Worm (Caenorhabditis elegans): ENCODE measurements around the gene mdt-9.

ce11 chrIV:13371699-13372098, 14.5 kb upstream of the mdt-9 start, which contains the start of gene Y62E10A.6:
- TF ChIP-seq flt-1 (GFP tag; IDR thresholded peaks at IDR 0.05) (no peak), klf-2 (GFP tag; conservative IDR thresholded peaks at IDR 0.05) (no peak), ref-1 (GFP tag; conservative IDR thresholded peaks at IDR 0.05) (no peak), med-1 (GFP tag; optimal IDR thresholded peaks at IDR 0.05; ENCODE audit: insufficient read depth) (no peak), T22C8.4 (GFP tag; IDR thresholded peaks at IDR 0.05) (no peak), ztf-29 (GFP tag; IDR thresholded peaks at IDR 0.05) (no peak), tab-1 (GFP tag; IDR thresholded peaks at IDR 0.05) (no peak), cog-1 (tag; optimal IDR thresholded peaks at IDR 0.05) (no peak), ztf-23 (GFP tag; IDR thresholded peaks at IDR 0.05) (no peak)
